Worm (Caenorhabditis elegans): ENCODE data around the gene ncap-1.

DNA sequence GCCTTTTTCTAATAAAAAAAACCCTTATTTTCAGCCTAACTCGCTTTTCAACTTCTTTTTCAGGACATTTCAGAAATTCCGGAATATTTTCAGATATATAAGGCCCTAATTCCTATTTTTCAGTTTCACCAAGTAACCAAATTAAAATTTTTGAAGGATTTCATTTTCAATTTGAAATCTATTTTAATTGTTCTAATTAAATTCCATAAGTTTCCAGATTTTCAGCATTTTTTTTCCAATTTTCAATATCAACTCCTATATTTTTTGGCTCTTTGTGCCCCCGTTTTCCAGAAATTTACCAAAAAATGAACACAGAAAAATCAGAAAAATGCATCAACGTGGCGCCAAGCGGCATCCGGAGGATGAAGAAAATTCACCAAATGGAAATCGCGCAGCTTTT, 44.3 kb downstream of the ncap-1 start, which contains the start of gene Y110A2AL.1:
- no peak for TF ChIP-seq him-1 (tag; optimal IDR thresholded peaks at IDR 0.05)
- TF ChIP-seq W03F9.2 (tag; optimal IDR thresholded peaks at IDR 0.05): no peak
- TF ChIP-seq dao-5 (tag; optimal IDR thresholded peaks at IDR 0.05): no peak

Measured in whole organism, L4/young adult.